Fruit fly (Drosophila melanogaster): ENCODE results near the gene Btk.

The Btk gene

dm6 chr2L:8307817-8308551 lies 7.1 kb upstream of the Btk start, which contains the start of the genes Ostgamma and Mettl14 (continued):
- peak; percentile 35; the same call in 1 of the 2 replicates for TF ChIP-seq bbx (GFP tag; IDR thresholded peaks at IDR 0.05; ENCODE audit: partially characterized antibody)
- no peak for TF ChIP-seq sens-2 (GFP tag; IDR thresholded peaks at IDR 0.05)
- peak; percentile 16 for TF ChIP-seq PHDP (tag; optimal IDR thresholded peaks at IDR 0.05)
- no peak for TF ChIP-seq CG1024 (GFP tag; IDR thresholded peaks at IDR 0.05)
- TF ChIP-seq nerfin-1 (tag; optimal IDR thresholded peaks at IDR 0.05), result peak; percentile 24
- TF ChIP-seq CG17385 (GFP tag; optimal IDR thresholded peaks at IDR 0.05), result peak; percentile 18
- TF ChIP-seq gsb (GFP tag; IDR thresholded peaks at IDR 0.05), result no peak
- peak in 1 of 3 experiments; percentile 31 for TF ChIP-seq lola (GFP tag; optimal IDR thresholded peaks at IDR 0.05)
- peak in 1 of 2 experiments; percentile 65 for TF ChIP-seq crp (GFP tag; optimal IDR thresholded peaks at IDR 0.05)
- TF ChIP-seq wek (GFP tag; optimal IDR thresholded peaks at IDR 0.05), result no peak
- TF ChIP-seq Elba2 (GFP tag; optimal IDR thresholded peaks at IDR 0.05), result no peak
- TF ChIP-seq CG31441 (GFP tag; IDR thresholded peaks at IDR 0.05), result 0 out of 2 replicates have a peak, but pooled peaks have one; percentile 32
- TF ChIP-seq CG4707 (GFP tag; optimal IDR thresholded peaks at IDR 0.05), result no peak
- TF ChIP-seq Xbp1 (GFP tag; optimal IDR thresholded peaks at IDR 0.05), result peak; percentile 94
- TF ChIP-seq unc-4 (GFP tag; IDR thresholded peaks at IDR 0.05; ENCODE audit: partially characterized antibody), result peak; percentile 83
- TF ChIP-seq MESR4 (GFP tag; optimal IDR thresholded peaks at IDR 0.05), result peak; percentile 55
- peak; percentile 35 for TF ChIP-seq Dp (GFP tag; optimal IDR thresholded peaks at IDR 0.05)
- no peak for TF ChIP-seq rib (GFP tag; IDR thresholded peaks at IDR 0.05)
- peak; percentile 44 for TF ChIP-seq CG30403 (GFP tag; optimal IDR thresholded peaks at IDR 0.05)
- peak; percentile 43 for TF ChIP-seq CG8924 (tag; optimal IDR thresholded peaks at IDR 0.05)
- no peak for TF ChIP-seq Ravus (GFP tag; IDR thresholded peaks at IDR 0.05)
- peak; percentile 8 for TF ChIP-seq az2 (GFP tag; optimal IDR thresholded peaks at IDR 0.05)
- TF ChIP-seq pnt (GFP tag; optimal IDR thresholded peaks at IDR 0.05), result no peak
- TF ChIP-seq Scr (GFP tag; IDR thresholded peaks at IDR 0.05; ENCODE audit: partially characterized antibody), result peak; percentile 89
- TF ChIP-seq CG9876 (GFP tag; optimal IDR thresholded peaks at IDR 0.05), result no peak
- peak; percentile 36; the same call in 1 of the 3 replicates for TF ChIP-seq CG17361 (GFP tag; IDR thresholded peaks at IDR 0.05)
- no peak for TF ChIP-seq CG11723 (GFP tag; optimal IDR thresholded peaks at IDR 0.05)
- peak; percentile 77 for TF ChIP-seq CG3995 (GFP tag; optimal IDR thresholded peaks at IDR 0.05)
- TF ChIP-seq NC2α (GFP tag; optimal IDR thresholded peaks at IDR 0.05), result no peak
- no peak for TF ChIP-seq mld (GFP tag; IDR thresholded peaks at IDR 0.05; ENCODE audit: partially characterized antibody)
- TF ChIP-seq CG34224 (GFP tag; IDR thresholded peaks at IDR 0.05; ENCODE audit: partially characterized antibody), result peak; percentile 81
- TF ChIP-seq E2f2 (GFP tag; IDR thresholded peaks at IDR 0.05), result 0 out of 2 replicates have a peak, but pooled peaks have one; percentile 28
- no peak for TF ChIP-seq crc (GFP tag; optimal IDR thresholded peaks at IDR 0.05)
- peak; percentile 82 for TF ChIP-seq BEAF-32 (GFP tag; optimal IDR thresholded peaks at IDR 0.05)
- peak; percentile 47 for TF ChIP-seq CG30020 (tag; optimal IDR thresholded peaks at IDR 0.05)
- TF ChIP-seq CG2712 (tag; optimal IDR thresholded peaks at IDR 0.05), result peak; percentile 84
- TF ChIP-seq Nf-YC (tag; optimal IDR thresholded peaks at IDR 0.05), result peak; percentile 42
- TF ChIP-seq Blimp-1 (GFP tag; optimal IDR thresholded peaks at IDR 0.05), result no peak
- TF ChIP-seq Sry-δ (GFP tag; optimal IDR thresholded peaks at IDR 0.05), result peak; percentile 74
- TF ChIP-seq CG16779 (GFP tag; IDR thresholded peaks at IDR 0.05), result no peak
- no peak for TF ChIP-seq zfh1 (GFP tag; IDR thresholded peaks at IDR 0.05)
- TF ChIP-seq CG11695 (GFP tag; IDR thresholded peaks at IDR 0.05), result no peak
- TF ChIP-seq CG33213 (GFP tag; optimal IDR thresholded peaks at IDR 0.05), result no peak
- TF ChIP-seq Spps (tag; optimal IDR thresholded peaks at IDR 0.05), result no peak
- TF ChIP-seq Dref (GFP tag; IDR thresholded peaks at IDR 0.05), result peak; percentile 62
- TF ChIP-seq Fer1 (GFP tag; optimal IDR thresholded peaks at IDR 0.05), result peak; percentile 17
- TF ChIP-seq Kr (GFP tag; optimal IDR thresholded peaks at IDR 0.05), result no peak
- TF ChIP-seq zen (tag; optimal IDR thresholded peaks at IDR 0.05), result peak; percentile 3

Data from whole organism, embryonic.